Worm (Caenorhabditis elegans) whole organism, mixed stage, embryonic: ENCODE results near the gene rocf-1.

ENCODE experiments used
- M03D4.4 ChIP-seq: sonication (generic microtip); optimal IDR thresholded peaks from 2 replicates; lab custom pipeline; 2017; ENCODE audit warnings: mild to moderate bottlenecking, missing genetic modification characterization, missing compliant biosample characterization
- bed-3 ChIP-seq: fragments of 200-800 bp; sonication (Bioruptor generic); optimal IDR thresholded peaks from 3 replicates; lab custom pipeline; 2018; ENCODE audit warnings: mild to moderate bottlenecking, missing genetic modification characterization, moderate library complexity, missing compliant biosample characterization
- blmp-1 ChIP-seq: fragments of 150-350 bp; optimal IDR thresholded peaks from 2 replicates; lab custom pipeline; 2014; ENCODE audit warnings: missing biosample characterization, missing genetic modification characterization
- ceh-39 ChIP-seq: fragments of 150-350 bp; optimal IDR thresholded peaks from 2 replicates; lab custom pipeline; 2014; ENCODE audit warnings: missing biosample characterization, missing genetic modification characterization
- ceh-43 ChIP-seq: fragments of 200-800 bp; sonication (Bioruptor generic); optimal IDR thresholded peaks from 2 replicates; lab custom pipeline; 2018; ENCODE audit warnings: mild to moderate bottlenecking, missing genetic modification characterization, moderate library complexity, missing compliant biosample characterization
- ceh-83 ChIP-seq: fragments of 200-800 bp; sonication (Bioruptor generic); optimal IDR thresholded peaks from 2 replicates; lab custom pipeline; 2018; ENCODE audit warnings: mild to moderate bottlenecking, missing genetic modification characterization, missing compliant biosample characterization
- ces-1 ChIP-seq: fragments of 150-350 bp; optimal IDR thresholded peaks from 2 replicates; lab custom pipeline; 2014; ENCODE audit warnings: missing biosample characterization, missing genetic modification reagents, missing genetic modification characterization
- cnd-1 ChIP-seq: fragments of 200-800 bp; sonication (Bioruptor generic); optimal IDR thresholded peaks from 2 replicates; lab custom pipeline; 2018; ENCODE audit warnings: mild to moderate bottlenecking, missing genetic modification characterization, missing compliant biosample characterization
- drap-1 ChIP-seq: fragments of 200-800 bp; sonication (Bioruptor generic); optimal IDR thresholded peaks from 3 replicates; lab custom pipeline; 2018; ENCODE audit warnings: mild to moderate bottlenecking, missing genetic modification characterization, missing compliant biosample characterization
- elt-1 ChIP-seq: sonication (generic microtip); optimal IDR thresholded peaks from 2 replicates; lab custom pipeline; 2017; ENCODE audit warnings: missing genetic modification characterization, mild to moderate bottlenecking, missing compliant biosample characterization, antibody characterized with exemption, moderate library complexity, borderline replicate concordance; ENCODE audit not compliant: insufficient read depth
- elt-3 ChIP-seq: fragments of 150-350 bp; optimal IDR thresholded peaks from 2 replicates; lab custom pipeline; 2014; ENCODE audit warnings: missing biosample characterization, missing genetic modification characterization
- flh-1 ChIP-seq: fragments of 200-800 bp; sonication (Bioruptor generic); optimal IDR thresholded peaks from 2 replicates; lab custom pipeline; 2018; ENCODE audit warnings: mild to moderate bottlenecking, missing genetic modification characterization, moderate library complexity, missing compliant biosample characterization
- ham-2 ChIP-seq: fragments of 200-800 bp; sonication (Bioruptor generic); optimal IDR thresholded peaks from 2 replicates; lab custom pipeline; 2018; ENCODE audit warnings: mild to moderate bottlenecking, missing genetic modification characterization, missing compliant biosample characterization
- hlh-1 ChIP-seq: fragments of 150-350 bp; optimal IDR thresholded peaks from 2 replicates; lab custom pipeline; 2014; ENCODE audit warnings: missing biosample characterization, missing genetic modification reagents, missing genetic modification characterization
- lin-13 ChIP-seq: fragments of 150-350 bp; optimal IDR thresholded peaks from 2 replicates; lab custom pipeline; 2014; ENCODE audit warnings: missing biosample characterization, missing genetic modification characterization
- lin-32 ChIP-seq: fragments of 200-800 bp; sonication (Bioruptor generic); optimal IDR thresholded peaks from 2 replicates; lab custom pipeline; 2018; ENCODE audit warnings: mild to moderate bottlenecking, missing genetic modification characterization, missing compliant biosample characterization
- lsy-2 ChIP-seq: fragments of 150-350 bp; optimal IDR thresholded peaks from 2 replicates; lab custom pipeline; 2014; ENCODE audit warnings: missing biosample characterization, missing genetic modification characterization
- mab-5 ChIP-seq: fragments of 150-350 bp; optimal IDR thresholded peaks from 2 replicates; lab custom pipeline; 2014; ENCODE audit warnings: missing biosample characterization, missing genetic modification characterization
- mep-1 ChIP-seq: fragments of 150-350 bp; optimal IDR thresholded peaks from 2 replicates; lab custom pipeline; 2017; ENCODE audit warnings: missing biosample characterization, missing genetic modification reagents, missing genetic modification characterization, inconsistent platforms
- mls-2 ChIP-seq: sonication (generic microtip); optimal IDR thresholded peaks from 2 replicates; lab custom pipeline; 2016; ENCODE audit warnings: mild to moderate bottlenecking, missing genetic modification characterization, moderate library complexity, missing compliant biosample characterization
- nhr-12 ChIP-seq: fragments of 150-350 bp; optimal IDR thresholded peaks from 2 replicates; lab custom pipeline; 2014; ENCODE audit warnings: missing biosample characterization, missing genetic modification characterization
- nhr-2 ChIP-seq: fragments of 150-350 bp; optimal IDR thresholded peaks from 2 replicates; lab custom pipeline; 2014; ENCODE audit warnings: missing biosample characterization, missing genetic modification characterization
- nhr-237 ChIP-seq: fragments of 150-350 bp; optimal IDR thresholded peaks from 2 replicates; lab custom pipeline; 2014; ENCODE audit warnings: missing biosample characterization, missing genetic modification characterization
- nhr-28 ChIP-seq: fragments of 150-350 bp; optimal IDR thresholded peaks from 2 replicates; lab custom pipeline; 2014; ENCODE audit warnings: missing biosample characterization, missing genetic modification characterization
- nhr-76 ChIP-seq: sonication (generic microtip); optimal IDR thresholded peaks from 2 replicates; lab custom pipeline; 2017; ENCODE audit warnings: missing biosample characterization, missing genetic modification characterization
- pha-4 ChIP-seq: fragments of 150-350 bp; optimal IDR thresholded peaks from 2 replicates; lab custom pipeline; 2018; ENCODE audit warnings: missing biosample characterization, missing genetic modification reagents, missing genetic modification characterization
- sem-2 ChIP-seq: fragments of 200-800 bp; sonication (Bioruptor generic); optimal IDR thresholded peaks from 2 replicates; lab custom pipeline; 2018; ENCODE audit warnings: mild to moderate bottlenecking, missing genetic modification characterization, missing compliant biosample characterization
- snpc-4 ChIP-seq: fragments of 150-350 bp; optimal IDR thresholded peaks from 2 replicates; lab custom pipeline; 2014; ENCODE audit warnings: missing biosample characterization, missing genetic modification characterization
- sptf-1 ChIP-seq: sonication (generic microtip); optimal IDR thresholded peaks from 2 replicates; lab custom pipeline; 2017; ENCODE audit warnings: mild to moderate bottlenecking, missing genetic modification characterization, moderate library complexity, missing compliant biosample characterization
- tbx-8 ChIP-seq: fragments of 200-800 bp; sonication (Bioruptor generic); optimal IDR thresholded peaks from 2 replicates; lab custom pipeline; 2018; ENCODE audit warnings: mild to moderate bottlenecking, missing genetic modification characterization, moderate library complexity, missing compliant biosample characterization
- unc-120 ChIP-seq: sonication (generic microtip); optimal IDR thresholded peaks from 2 replicates; lab custom pipeline; 2017; ENCODE audit warnings: missing genetic modification characterization, missing compliant biosample characterization; ENCODE audit not compliant: poor library complexity, severe bottlenecking
- unc-39 ChIP-seq: fragments of 150-350 bp; optimal IDR thresholded peaks from 2 replicates; lab custom pipeline; 2014; ENCODE audit warnings: missing biosample characterization, missing genetic modification characterization
- unc-62 ChIP-seq: fragments of 150-350 bp; optimal IDR thresholded peaks from 2 replicates; lab custom pipeline; 2014; ENCODE audit warnings: missing biosample characterization, missing genetic modification reagents, missing genetic modification characterization
- zip-8 ChIP-seq: fragments of 150-350 bp; optimal IDR thresholded peaks from 2 replicates; lab custom pipeline; 2014; ENCODE audit warnings: missing biosample characterization, missing genetic modification characterization
- ztf-11 ChIP-seq: fragments of 150-350 bp; optimal IDR thresholded peaks from 2 replicates; lab custom pipeline; 2014; ENCODE audit warnings: missing biosample characterization, missing genetic modification characterization

rocf-1 gene

ce11 chrV:15505068-15505467 is 40.8 kb upstream of the rocf-1 start:
- TF ChIP-seq snpc-4 (no peak), flh-1 (GFP tag; lab: Kevin White, UChicago) (peak; percentile 3), mab-5 (tag; lab: Kevin White, UChicago) (no peak), hlh-1 (no peak), unc-39 (tag; lab: Kevin White, UChicago) (no peak), cnd-1 (tag; lab: Kevin White, UChicago) (peak; percentile 72), unc-62 (no peak), lsy-2 (tag; lab: Kevin White, UChicago) (no peak), drap-1 (peak; percentile 87), ztf-11 (no peak), nhr-12 (tag; lab: Kevin White, UChicago) (no peak), nhr-2 (tag; lab: Kevin White, UChicago) (no peak), blmp-1 (tag; lab: Kevin White, UChicago) (no peak), lin-13 (tag; lab: Kevin White, UChicago) (no peak), elt-1 (tag; lab: Kevin White, UChicago) (no peak), ces-1 (GFP tag; lab: Kevin White, UChicago) (no peak), lin-32 (GFP tag; lab: Kevin White, UChicago) (no peak), ceh-43 (GFP tag; lab: Kevin White, UChicago) (peak; percentile 11), M03D4.4 (tag; lab: Kevin White, UChicago) (peak; percentile 54), bed-3 (GFP tag; lab: Kevin White, UChicago) (peak; percentile 42), ham-2 (GFP tag; lab: Kevin White, UChicago) (peak; percentile 43), tbx-8 (GFP tag; lab: Kevin White, UChicago) (no peak), zip-8 (tag; lab: Kevin White, UChicago) (no peak), mep-1 (tag; lab: Kevin White, UChicago) (no peak), nhr-28 (no peak), ceh-39 (tag; lab: Kevin White, UChicago) (no peak), nhr-237 (no peak), sem-2 (peak; percentile 3), elt-3 (tag; lab: Kevin White, UChicago) (no peak), nhr-76 (no peak), pha-4 (tag; lab: Kevin White, UChicago) (peak; percentile 5), sptf-1 (tag; lab: Kevin White, UChicago) (peak; percentile 68), unc-120 (tag; lab: Kevin White, UChicago) (no peak), mls-2 (tag; lab: Kevin White, UChicago) (peak; percentile 39), ceh-83 (GFP tag; lab: Kevin White, UChicago) (no peak)

DNA sequence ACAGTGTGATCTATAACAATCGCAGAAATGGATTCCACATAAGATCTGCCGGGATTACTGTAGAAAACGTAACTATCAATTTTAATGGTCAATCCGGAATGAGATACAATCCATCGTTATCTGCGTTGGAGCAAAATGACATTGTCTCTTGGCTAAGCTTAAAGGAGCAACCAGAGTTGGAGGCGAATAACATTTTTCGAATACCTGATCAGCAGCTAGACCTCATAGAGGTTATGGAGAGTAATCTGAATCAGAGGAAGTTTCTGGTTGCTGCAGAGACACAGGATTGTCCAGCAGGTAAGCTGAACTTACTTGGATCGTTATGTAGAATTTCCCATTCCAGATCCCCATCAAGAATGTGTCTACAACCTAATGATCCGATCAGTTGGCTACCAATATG is 39.3 kb upstream of the rocf-1 start:
- TF ChIP-seq unc-120 (tag; lab: Kevin White, UChicago) (no peak), drap-1 (no peak), ceh-39 (tag; lab: Kevin White, UChicago) (no peak), hlh-1 (no peak)

- TF ChIP-seq blmp-1 (tag; lab: Kevin White, UChicago), result no peak
- TF ChIP-seq unc-62, result no peak
- TF ChIP-seq ces-1 (GFP tag; lab: Kevin White, UChicago), result no peak
- TF ChIP-seq sem-2, result no peak
- no peak for TF ChIP-seq lin-13 (tag; lab: Kevin White, UChicago)
- TF ChIP-seq ceh-39 (tag; lab: Kevin White, UChicago), result no peak
- TF ChIP-seq mep-1 (tag; lab: Kevin White, UChicago), result no peak
- no peak for TF ChIP-seq flh-1 (GFP tag; lab: Kevin White, UChicago)
- no peak for TF ChIP-seq cnd-1 (tag; lab: Kevin White, UChicago)
- TF ChIP-seq drap-1, result no peak
- TF ChIP-seq snpc-4, result no peak
- TF ChIP-seq ham-2 (GFP tag; lab: Kevin White, UChicago), result no peak
- TF ChIP-seq pha-4 (tag; lab: Kevin White, UChicago), result no peak
- no peak for TF ChIP-seq mls-2 (tag; lab: Kevin White, UChicago)
- TF ChIP-seq elt-1 (tag; lab: Kevin White, UChicago), result no peak
- TF ChIP-seq bed-3 (GFP tag; lab: Kevin White, UChicago), result no peak
- TF ChIP-seq ceh-83 (GFP tag; lab: Kevin White, UChicago), result no peak
- TF ChIP-seq nhr-76, result no peak
- TF ChIP-seq lsy-2 (tag; lab: Kevin White, UChicago), result no peak
- no peak for TF ChIP-seq unc-120 (tag; lab: Kevin White, UChicago)
These were observed 34.8 kb upstream of the rocf-1 start for ce11 chrV:15499099-15499498.
